Worm (Caenorhabditis elegans): ENCODE measurements around the gene F29F11.20.
A peak's percentile ranks its signal among the peaks of the same experiment; 100 is the strongest.

The F29F11.20 gene

DNA sequence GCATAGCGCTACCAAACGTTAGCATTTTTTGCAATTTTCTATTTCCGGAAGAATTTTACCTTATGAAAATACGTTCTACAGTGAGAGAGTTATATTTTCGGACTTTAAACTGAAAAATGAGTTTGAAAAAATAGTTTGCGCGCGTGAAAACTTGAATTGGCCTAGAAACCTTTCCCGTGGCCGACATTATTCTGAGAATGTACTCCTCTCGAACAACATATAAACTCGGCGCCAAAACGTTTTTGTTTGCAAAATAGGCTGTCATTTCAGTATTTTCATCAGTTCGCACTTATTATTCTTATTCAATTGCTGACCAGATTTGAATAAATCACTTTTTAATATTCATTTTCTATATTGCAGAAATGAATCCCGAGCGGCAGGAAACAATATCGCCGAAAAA lies 49.1 kb downstream of the F29F11.20 start, which contains the start of the genes mre-11 and wdr-5.3 (continued):
- TF ChIP-seq unc-130 (tag; optimal IDR thresholded peaks at IDR 0.05) (peak; percentile 69), dsc-1 (tag; optimal IDR thresholded peaks at IDR 0.05) (no peak), nhr-19 (GFP tag; conservative IDR thresholded peaks at IDR 0.05) (peak; percentile 72), unc-30 (tag; optimal IDR thresholded peaks at IDR 0.05) (no peak), ztf-11 (tag; optimal IDR thresholded peaks at IDR 0.05) (peak in 1 of 2 experiments; percentile 78), nhr-90 (tag; optimal IDR thresholded peaks at IDR 0.05; ENCODE audit: poor library complexity) (peak; percentile 71), pag-3 (tag; optimal IDR thresholded peaks at IDR 0.05; ENCODE audit: borderline replicate concordance, insufficient read depth) (no peak), ama-1 (optimal IDR thresholded peaks at IDR 0.05) (no peak), nhr-28 (tag; optimal IDR thresholded peaks at IDR 0.05) (no peak), zip-4 (GFP tag; optimal IDR thresholded peaks at IDR 0.05) (no peak), ces-1 (GFP tag; optimal IDR thresholded peaks at IDR 0.05) (no peak), nhr-85 (tag) (peak; percentile 75), nhr-11 (tag; optimal IDR thresholded peaks at IDR 0.05) (no peak), efl-1 (optimal IDR thresholded peaks at IDR 0.05) (peak; percentile 70 to 90), efl-1 (GFP tag; optimal IDR thresholded peaks at IDR 0.05 in 1 of 2) (peak; percentile 89 to 99), unc-86 (tag; optimal IDR thresholded peaks at IDR 0.05) (peak; percentile 51), mef-2 (tag; optimal IDR thresholded peaks at IDR 0.05) (no peak), tbx-2 (tag; optimal IDR thresholded peaks at IDR 0.05) (no peak), sup-37 (GFP tag; optimal IDR thresholded peaks at IDR 0.05) (no peak), sox-4 (tag; optimal IDR thresholded peaks at IDR 0.05) (peak; percentile 52), sptf-1 (tag; optimal IDR thresholded peaks at IDR 0.05) (no peak), mep-1 (tag; optimal IDR thresholded peaks at IDR 0.05) (peak; percentile 68), xbp-1 (tag; optimal IDR thresholded peaks at IDR 0.05) (peak; percentile 75), C04F5.9 (tag; optimal IDR thresholded peaks at IDR 0.05) (peak; percentile 29), egl-13 (tag; optimal IDR thresholded peaks at IDR 0.05) (peak; percentile 41), elt-2 (tag; optimal IDR thresholded peaks at IDR 0.05) (peak; percentile 18), jun-1 (tag; optimal IDR thresholded peaks at IDR 0.05) (no peak), unc-62 (GFP tag; optimal IDR thresholded peaks at IDR 0.05) (no peak), fos-1 (tag; optimal IDR thresholded peaks at IDR 0.05) (no peak), tlp-1 (tag; optimal IDR thresholded peaks at IDR 0.05) (no peak), fkh-8 (tag; optimal IDR thresholded peaks at IDR 0.05) (peak; percentile 48), ceh-88 (GFP tag; IDR thresholded peaks at IDR 0.05) (no peak), ceh-90 (tag; optimal IDR thresholded peaks at IDR 0.05) (peak; percentile 78), pax-3 (tag; optimal IDR thresholded peaks at IDR 0.05) (peak; percentile 60), fkh-4 (tag; optimal IDR thresholded peaks at IDR 0.05; ENCODE audit: borderline replicate concordance) (peak; percentile 17), nhr-20 (tag; optimal IDR thresholded peaks at IDR 0.05) (peak; percentile 80), C34B4.2 (tag; optimal IDR thresholded peaks at IDR 0.05) (no peak), lin-39 (tag; optimal IDR thresholded peaks at IDR 0.05) (no peak), efl-3 (GFP tag; optimal IDR thresholded peaks at IDR 0.05) (no peak), blmp-1 (tag; optimal IDR thresholded peaks at IDR 0.05) (peak; percentile 60), snu-23 (GFP tag; optimal IDR thresholded peaks at IDR 0.05) (peak; percentile 80), elt-3 (tag; optimal IDR thresholded peaks at IDR 0.05) (peak in 1 of 6 experiments; percentile 13)

Measured in whole organism, L1 larva.